Fruit fly (Drosophila melanogaster) whole organism, prepupa: ENCODE results near the gene CG11790.
A peak's percentile ranks its signal among the peaks of the same experiment; 100 is the strongest.

Source experiments
- Blimp-1 ChIP-seq: fragments of 200-800 bp; sonication (Bioruptor generic); optimal IDR thresholded peaks from 3 replicates; lab custom pipeline; 2017; ENCODE audit warnings: missing biosample characterization, missing genetic modification characterization, mild to moderate bottlenecking, moderate library complexity, missing genetic modification reagents
- CG10631 ChIP-seq: fragments of 200-800 bp; sonication (Bioruptor generic); optimal IDR thresholded peaks from 2 replicates; lab custom pipeline; 2016; ENCODE audit warnings: missing biosample characterization, missing genetic modification characterization
- CG10669 ChIP-seq: fragments of 200-800 bp; sonication (Bioruptor generic); optimal IDR thresholded peaks from 3 replicates; lab custom pipeline; 2018; ENCODE audit warnings: missing biosample characterization, mild to moderate bottlenecking, missing genetic modification characterization, moderate library complexity
- CG11294 ChIP-seq: fragments of 200-800 bp; sonication (Bioruptor generic); IDR thresholded peaks from 2 replicates; pipeline ENCODE4 v1.3.6; 2022; ENCODE audit warnings: missing biosample characterization, missing genetic modification characterization
- CG11902 ChIP-seq: fragments of 200-800 bp; sonication (Bioruptor generic); optimal IDR thresholded peaks from 3 replicates; lab custom pipeline; 2016; ENCODE audit warnings: missing biosample characterization, missing genetic modification characterization
- CG1621 ChIP-seq: fragments of 200-800 bp; sonication (Bioruptor generic); optimal IDR thresholded peaks from 3 replicates; lab custom pipeline; 2018; ENCODE audit warnings: missing biosample characterization, mild to moderate bottlenecking, missing genetic modification characterization
- CG31627 ChIP-seq: fragments of 200-800 bp; sonication (Bioruptor generic); optimal IDR thresholded peaks from 3 replicates; lab custom pipeline; 2016; ENCODE audit warnings: missing biosample characterization, missing genetic modification characterization
- CG34406 ChIP-seq: fragments of 200-800 bp; sonication (Bioruptor generic); optimal IDR thresholded peaks from 3 replicates; lab custom pipeline; 2016; ENCODE audit warnings: missing biosample characterization, missing genetic modification characterization
- CG3919 ChIP-seq: fragments of 200-800 bp; sonication (Bioruptor generic); optimal IDR thresholded peaks from 3 replicates; lab custom pipeline; 2016; ENCODE audit warnings: missing biosample characterization, missing genetic modification characterization
- CG6276 ChIP-seq: fragments of 200-800 bp; sonication (Bioruptor generic); optimal IDR thresholded peaks from 2 replicates; lab custom pipeline; 2017; ENCODE audit warnings: missing biosample characterization, mild to moderate bottlenecking, missing genetic modification characterization
- CG6792 ChIP-seq: fragments of 200-800 bp; sonication (Bioruptor generic); optimal IDR thresholded peaks from 3 replicates; lab custom pipeline; 2016; ENCODE audit warnings: missing biosample characterization, missing genetic modification characterization
- CG6854 ChIP-seq: fragments of 200-800 bp; sonication (Bioruptor generic); optimal IDR thresholded peaks from 2 replicates; lab custom pipeline; 2017; ENCODE audit warnings: missing biosample characterization, mild to moderate bottlenecking, missing genetic modification characterization
- CG7368 ChIP-seq: fragments of 200-800 bp; sonication (Bioruptor generic); optimal IDR thresholded peaks from 3 replicates; lab custom pipeline; 2016; ENCODE audit warnings: missing biosample characterization, missing genetic modification characterization
- CG8632 ChIP-seq: fragments of 200-800 bp; sonication (Bioruptor generic); optimal IDR thresholded peaks from 3 replicates; lab custom pipeline; 2016; ENCODE audit warnings: missing biosample characterization, missing genetic modification characterization
- Eip75B ChIP-seq: fragments of 200-800 bp; sonication (Bioruptor generic); optimal IDR thresholded peaks from 3 replicates; lab custom pipeline; 2016; ENCODE audit warnings: missing biosample characterization, missing genetic modification characterization
- Eip78C ChIP-seq: fragments of 200-800 bp; sonication (Bioruptor generic); peaks from one replicate; lab custom pipeline; 2016; ENCODE audit warnings: missing biosample characterization, missing genetic modification characterization
- Eip93F ChIP-seq: fragments of 200-800 bp; sonication (Bioruptor generic); optimal IDR thresholded peaks from 2 replicates; lab custom pipeline; 2016; ENCODE audit warnings: missing biosample characterization, mild to moderate bottlenecking, missing genetic modification characterization
- Ets21C ChIP-seq: fragments of 200-800 bp; sonication (Bioruptor generic); optimal IDR thresholded peaks from 3 replicates; lab custom pipeline; 2016; ENCODE audit warnings: missing biosample characterization, missing genetic modification characterization
- Ets96B ChIP-seq: fragments of 200-800 bp; optimal IDR thresholded peaks from 2 replicates; lab custom pipeline; 2019; ENCODE audit warnings: missing biosample characterization, mild to moderate bottlenecking, missing genetic modification characterization, moderate library complexity
- Hr38 ChIP-seq: sonication (Bioruptor generic); optimal IDR thresholded peaks from 2 replicates; lab custom pipeline; 2016; ENCODE audit warnings: missing biosample characterization, missing genetic modification characterization
- Hr4 ChIP-seq: fragments of 200-800 bp; sonication (Bioruptor generic); optimal IDR thresholded peaks from 3 replicates; lab custom pipeline; 2016; ENCODE audit warnings: missing biosample characterization, missing genetic modification characterization
- Lpt ChIP-seq: fragments of 200-800 bp; sonication (Bioruptor generic); optimal IDR thresholded peaks from 3 replicates; lab custom pipeline; 2016; ENCODE audit warnings: missing biosample characterization, missing genetic modification characterization
- Met ChIP-seq: fragments of 200-800 bp; sonication (Bioruptor generic); optimal IDR thresholded peaks from 3 replicates; lab custom pipeline; 2016; ENCODE audit warnings: missing biosample characterization, missing genetic modification characterization
- Sox102F ChIP-seq: fragments of 200-800 bp; sonication (Bioruptor generic); optimal IDR thresholded peaks from 2 replicates; lab custom pipeline; 2016; ENCODE audit warnings: missing biosample characterization, mild to moderate bottlenecking, missing genetic modification characterization
- Sox14 ChIP-seq: fragments of 200-800 bp; sonication (Bioruptor generic); optimal IDR thresholded peaks from 3 replicates; lab custom pipeline; 2016; ENCODE audit warnings: missing biosample characterization, missing genetic modification characterization
- Sox15 ChIP-seq: fragments of 200-800 bp; sonication (Bioruptor generic); optimal IDR thresholded peaks from 3 replicates; lab custom pipeline; 2016; ENCODE audit warnings: missing biosample characterization, missing genetic modification characterization
- achi ChIP-seq: fragments of 200-800 bp; sonication (Bioruptor generic); optimal IDR thresholded peaks from 3 replicates; lab custom pipeline; 2016; ENCODE audit warnings: missing biosample characterization, missing genetic modification characterization
- acj6 ChIP-seq: fragments of 200-800 bp; sonication (Bioruptor generic); optimal IDR thresholded peaks from 3 replicates; lab custom pipeline; 2016; ENCODE audit warnings: missing biosample characterization, missing genetic modification characterization
- dac ChIP-seq: fragments of 200-800 bp; sonication (Bioruptor generic); optimal IDR thresholded peaks from 2 replicates; lab custom pipeline; 2017; ENCODE audit warnings: missing biosample characterization, mild to moderate bottlenecking, missing genetic modification characterization
- dsx ChIP-seq: fragments of 200-800 bp; optimal IDR thresholded peaks from 3 replicates; lab custom pipeline; 2019; ENCODE audit warnings: missing biosample characterization, mild to moderate bottlenecking, missing genetic modification characterization, moderate library complexity; ENCODE audit not compliant: poor library complexity, severe bottlenecking
- eg ChIP-seq: fragments of 200-800 bp; sonication (Bioruptor generic); IDR thresholded peaks from 3 replicates; pipeline ENCODE4 v1.3.6; 2022; ENCODE audit warnings: missing biosample characterization, missing genetic modification characterization
- esn ChIP-seq: fragments of 200-800 bp; sonication (Bioruptor generic); optimal IDR thresholded peaks from 2 replicates; lab custom pipeline; 2016; ENCODE audit warnings: missing biosample characterization, mild to moderate bottlenecking, missing genetic modification characterization, moderate library complexity
- fd59A ChIP-seq: fragments of 200-800 bp; sonication (Bioruptor generic); optimal IDR thresholded peaks from 2 replicates; lab custom pipeline; 2017; ENCODE audit warnings: missing biosample characterization, mild to moderate bottlenecking, missing genetic modification characterization, missing genetic modification reagents
- fd85E ChIP-seq: fragments of 200-800 bp; sonication (Bioruptor generic); optimal IDR thresholded peaks from 3 replicates; lab custom pipeline; 2016; ENCODE audit warnings: missing biosample characterization, missing genetic modification characterization
- fkh ChIP-seq: fragments of 200-800 bp; sonication (Bioruptor generic); optimal IDR thresholded peaks from 3 replicates; lab custom pipeline; 2017; ENCODE audit warnings: missing biosample characterization, mild to moderate bottlenecking, missing genetic modification characterization, moderate library complexity
- salr ChIP-seq, 2 experiments: fragments of 200-800 bp; sonication (Bioruptor generic); optimal IDR thresholded peaks; 3 replicates each; lab custom pipeline; 2016 to 2018; ENCODE audit warnings: missing biosample characterization in 2 of 2, missing genetic modification characterization in 2 of 2, mild to moderate bottlenecking in 1 of 2
- spab ChIP-seq: fragments of 200-800 bp; sonication (Bioruptor generic); optimal IDR thresholded peaks from 2 replicates; lab custom pipeline; 2017; ENCODE audit warnings: missing biosample characterization, mild to moderate bottlenecking, missing genetic modification characterization, missing genetic modification reagents
- ss ChIP-seq, 2 experiments: fragments of 200-800 bp; sonication (Bioruptor generic); optimal IDR thresholded peaks; 2 replicates in 1 of 2; 3 replicates in 1 of 2; lab custom pipeline; 2017 to 2018; ENCODE audit warnings: mild to moderate bottlenecking in 2 of 2, missing biosample characterization in 2 of 2, missing genetic modification characterization in 2 of 2, moderate library complexity in 1 of 2
- svp ChIP-seq: fragments of 200-800 bp; sonication (Bioruptor generic); peaks from one replicate; lab custom pipeline; 2016; ENCODE audit warnings: missing biosample characterization, missing genetic modification characterization
- vri ChIP-seq: fragments of 200-800 bp; sonication (Bioruptor generic); optimal IDR thresholded peaks from 3 replicates; lab custom pipeline; 2016; ENCODE audit warnings: missing biosample characterization, mild to moderate bottlenecking, missing genetic modification characterization

The CG11790 gene

dm6 chr3R:25046023-25046422 lies 1.5 kb upstream of the CG11790 start, which contains the start of gene CG11786:
Gene CG11786 (plus strand): TSS chr3R:25046323.
- TF ChIP-seq Sox14 (no peak), Hr4 (GFP tag; lab: Kevin White, UChicago) (no peak), CG8632 (GFP tag; lab: Kevin White, UChicago) (no peak), Hr38 (GFP tag; lab: Kevin White, UChicago) (no peak), Lpt (GFP tag; lab: Kevin White, UChicago) (no peak), Eip78C (GFP tag; lab: Kevin White, UChicago) (no peak), Blimp-1 (GFP tag; lab: Kevin White, UChicago) (peak; percentile 19), CG31627 (GFP tag; lab: Kevin White, UChicago) (no peak)

- TF ChIP-seq CG34406, result no peak
- no peak for TF ChIP-seq CG10631 (GFP tag; lab: Kevin White, UChicago)
- no peak for TF ChIP-seq achi (GFP tag; lab: Kevin White, UChicago)
- no peak for TF ChIP-seq fd59A (GFP tag; lab: Kevin White, UChicago)
- TF ChIP-seq CG10669 (GFP tag; lab: Kevin White, UChicago), result no peak
- no peak for TF ChIP-seq Eip75B
- TF ChIP-seq CG6792 (GFP tag; lab: Kevin White, UChicago), result no peak
- TF ChIP-seq salr (GFP tag; optimal IDR thresholded peaks at IDR 0.05; lab: Kevin White, UChicago), result no peak
- no peak for TF ChIP-seq Hr38 (GFP tag; lab: Kevin White, UChicago)
- TF ChIP-seq CG8632 (GFP tag; lab: Kevin White, UChicago), result no peak
- TF ChIP-seq, all 60 proteins: peak for 0
Measured at dm6 chr3R:25049383-25049741, 1.9 kb downstream of the CG11790 start, which contains the start of gene CG11791. Gene CG11791 (plus strand): TSS chr3R:25049616.

dm6 chr3R:25049742-25050517 lies 2.4 kb downstream of the CG11790 start:
- TF ChIP-seq svp (GFP tag; lab: Kevin White, UChicago) (no peak), CG3919 (GFP tag; lab: Kevin White, UChicago) (peak; percentile 31), Eip75B (peak; percentile 16), Sox102F (GFP tag; lab: Kevin White, UChicago) (peak; percentile 37), fd85E (GFP tag; lab: Kevin White, UChicago) (peak; percentile 79), dac (GFP tag; lab: Kevin White, UChicago) (no peak), CG11294 (GFP tag; lab: Robert Waterston, UW) (no peak), CG7368 (GFP tag; lab: Kevin White, UChicago) (peak; percentile 5), acj6 (no peak), vri (GFP tag; lab: Kevin White, UChicago) (peak; percentile 77), eg (GFP tag; lab: Robert Waterston, UW) (no peak), ss (GFP tag; optimal IDR thresholded peaks at IDR 0.05; lab: Kevin White, UChicago) (peak; percentile 71 to 75), dsx (GFP tag; lab: Kevin White, UChicago) (peak; percentile 8), esn (GFP tag; lab: Kevin White, UChicago) (peak; percentile 42), CG6276 (GFP tag; lab: Kevin White, UChicago) (peak; percentile 35), Sox14 (peak; percentile 47), CG1621 (tag; lab: Kevin White, UChicago) (peak; percentile 42), Blimp-1 (GFP tag; lab: Kevin White, UChicago) (peak; percentile 54), fkh (GFP tag; lab: Kevin White, UChicago) (peak; percentile 35), Eip93F (peak; percentile 80), Lpt (GFP tag; lab: Kevin White, UChicago) (peak; percentile 69), Sox15 (GFP tag; lab: Kevin White, UChicago) (no peak), Ets96B (tag; lab: Kevin White, UChicago) (peak; percentile 14), Hr38 (GFP tag; lab: Kevin White, UChicago) (no peak), CG11902 (no peak), spab (GFP tag; lab: Kevin White, UChicago) (peak; percentile 34), CG10631 (GFP tag; lab: Kevin White, UChicago) (no peak), Ets21C (GFP tag; lab: Kevin White, UChicago) (no peak), CG6854 (GFP tag; lab: Kevin White, UChicago) (peak; percentile 66), Eip78C (GFP tag; lab: Kevin White, UChicago) (peak; percentile 89), CG8632 (GFP tag; lab: Kevin White, UChicago) (no peak), fd59A (GFP tag; lab: Kevin White, UChicago) (no peak), CG10669 (GFP tag; lab: Kevin White, UChicago) (no peak), Met (GFP tag; lab: Kevin White, UChicago) (peak; percentile 31)
